Fruit fly (Drosophila melanogaster): Measurements from ENCODE around the gene CG9427.

The CG9427 gene

dm6 chr3R:9590952-9591532 lies 35.7 kb downstream of the CG9427 start, which contains the start of the genes bocks and CG8312 (continued):
- TF ChIP-seq lov (optimal IDR thresholded peaks at IDR 0.05) = no peak
- no peak for TF ChIP-seq lov (GFP tag; IDR thresholded peaks at IDR 0.05)
- TF ChIP-seq CG11504 (tag; optimal IDR thresholded peaks at IDR 0.05) = no peak
- TF ChIP-seq CG5245 (GFP tag; optimal IDR thresholded peaks at IDR 0.05) = no peak
- TF ChIP-seq sc (optimal IDR thresholded peaks at IDR 0.05) = no peak
- TF ChIP-seq sc (GFP tag; optimal IDR thresholded peaks at IDR 0.05) = no peak
- peak; percentile 16 for TF ChIP-seq BtbVII (GFP tag; optimal IDR thresholded peaks at IDR 0.05)
- no peak for TF ChIP-seq fd102C (GFP tag; optimal IDR thresholded peaks at IDR 0.05)
- no peak for TF ChIP-seq CG4360 (GFP tag; IDR thresholded peaks at IDR 0.05)
- no peak for TF ChIP-seq Dll (GFP tag; IDR thresholded peaks at IDR 0.05; ENCODE audit: partially characterized antibody)
- peak; percentile 48 for TF ChIP-seq Fer1 (GFP tag; optimal IDR thresholded peaks at IDR 0.05)
- no peak for TF ChIP-seq Lim3 (GFP tag; IDR thresholded peaks at IDR 0.05)
- TF ChIP-seq CG3995 (GFP tag; optimal IDR thresholded peaks at IDR 0.05) = peak; percentile 88
- no peak for TF ChIP-seq CG4328 (GFP tag; optimal IDR thresholded peaks at IDR 0.05)
- no peak for TF ChIP-seq NFAT (GFP tag; IDR thresholded peaks at IDR 0.05)
- peak; percentile 33 for TF ChIP-seq Fer3 (tag; optimal IDR thresholded peaks at IDR 0.05)
- TF ChIP-seq bbx (GFP tag; IDR thresholded peaks at IDR 0.05; ENCODE audit: partially characterized antibody) = no peak
- peak; percentile 31 for TF ChIP-seq CG7839 (tag; optimal IDR thresholded peaks at IDR 0.05)
- TF ChIP-seq run (tag; optimal IDR thresholded peaks at IDR 0.05) = no peak
- TF ChIP-seq Lpt (GFP tag; optimal IDR thresholded peaks at IDR 0.05) = no peak
- peak; percentile 58 for TF ChIP-seq dm (GFP tag; optimal IDR thresholded peaks at IDR 0.05)
- TF ChIP-seq Hmr (GFP tag; optimal IDR thresholded peaks at IDR 0.05) = peak; percentile 73
- no peak for TF ChIP-seq Hr39 (optimal IDR thresholded peaks at IDR 0.05)
- no peak for TF ChIP-seq klu (GFP tag; IDR thresholded peaks at IDR 0.05)
- TF ChIP-seq gem (tag; optimal IDR thresholded peaks at IDR 0.05) = peak; percentile 24
- peak; percentile 19 for TF ChIP-seq CG18262 (tag; optimal IDR thresholded peaks at IDR 0.05)
- TF ChIP-seq CG15011 (GFP tag; optimal IDR thresholded peaks at IDR 0.05) = no peak
- TF ChIP-seq CG6813 (GFP tag; optimal IDR thresholded peaks at IDR 0.05) = no peak
- TF ChIP-seq H15 (GFP tag; IDR thresholded peaks at IDR 0.05) = no peak
- no peak for TF ChIP-seq Drgx (GFP tag; IDR thresholded peaks at IDR 0.05)
- TF ChIP-seq CG3281 (GFP tag; optimal IDR thresholded peaks at IDR 0.05) = peak; percentile 19
- TF ChIP-seq gfzf (GFP tag; optimal IDR thresholded peaks at IDR 0.05) = peak; percentile 95
- TF ChIP-seq CG2712 (tag; optimal IDR thresholded peaks at IDR 0.05) = peak; percentile 54
- no peak for TF ChIP-seq CG14441 (GFP tag; IDR thresholded peaks at IDR 0.05)
- no peak for TF ChIP-seq bcd (GFP tag; optimal IDR thresholded peaks at IDR 0.05)
- no peak for TF ChIP-seq chm (GFP tag; IDR thresholded peaks at IDR 0.05)
- no peak for TF ChIP-seq CG7372 (GFP tag; IDR thresholded peaks at IDR 0.05)
- TF ChIP-seq Hr3 (GFP tag; optimal IDR thresholded peaks at IDR 0.05) = no peak
- TF ChIP-seq CG10565 (GFP tag; optimal IDR thresholded peaks at IDR 0.05) = no peak
- no peak for TF ChIP-seq hb (GFP tag; IDR thresholded peaks at IDR 0.05; ENCODE audit: partially characterized antibody)
- no peak for TF ChIP-seq CG6175 (GFP tag; IDR thresholded peaks at IDR 0.05)
- no peak for TF ChIP-seq CG14667 (GFP tag; IDR thresholded peaks at IDR 0.05)
- no peak for TF ChIP-seq ro (GFP tag; IDR thresholded peaks at IDR 0.05)
- TF ChIP-seq Trl (optimal IDR thresholded peaks at IDR 0.05) = no peak
- TF ChIP-seq Trl (GFP tag; optimal IDR thresholded peaks at IDR 0.05) = peak; percentile 63
- peak; percentile 80 for TF ChIP-seq CG15514 (GFP tag; optimal IDR thresholded peaks at IDR 0.05)
- no peak for TF ChIP-seq fd96Cb (tag; optimal IDR thresholded peaks at IDR 0.05)
- TF ChIP-seq fru (optimal IDR thresholded peaks at IDR 0.05) = no peak
- TF ChIP-seq CG1529 (GFP tag; optimal IDR thresholded peaks at IDR 0.05) = no peak
- peak; percentile 65 for TF ChIP-seq ems (GFP tag; optimal IDR thresholded peaks at IDR 0.05)
- no peak for TF ChIP-seq ash1 (GFP tag; optimal IDR thresholded peaks at IDR 0.05)
- no peak for TF ChIP-seq CG3407 (GFP tag; optimal IDR thresholded peaks at IDR 0.05)
- no peak for TF ChIP-seq CG15073 (GFP tag; optimal IDR thresholded peaks at IDR 0.05)

All from whole organism, embryonic.